Worm (Caenorhabditis elegans) whole organism, L4/young adult: ENCODE results near the gene Y39A1C.1.

Experiments used
- W03F9.2 ChIP-seq: fragments of 150-350 bp; optimal IDR thresholded peaks from 2 replicates; lab custom pipeline; 2014; ENCODE audit warnings: missing biosample characterization, missing genetic modification characterization
- dao-5 ChIP-seq: sonication (generic microtip); optimal IDR thresholded peaks from 2 replicates; lab custom pipeline; 2016; ENCODE audit warnings: missing genotype, missing genetic modification characterization, moderate library complexity, missing compliant biosample characterization
- him-1 ChIP-seq: sonication (generic microtip); optimal IDR thresholded peaks from 2 replicates; lab custom pipeline; 2016; ENCODE audit warnings: missing genotype, missing genetic modification reagents, missing genetic modification characterization, missing compliant biosample characterization

DNA sequence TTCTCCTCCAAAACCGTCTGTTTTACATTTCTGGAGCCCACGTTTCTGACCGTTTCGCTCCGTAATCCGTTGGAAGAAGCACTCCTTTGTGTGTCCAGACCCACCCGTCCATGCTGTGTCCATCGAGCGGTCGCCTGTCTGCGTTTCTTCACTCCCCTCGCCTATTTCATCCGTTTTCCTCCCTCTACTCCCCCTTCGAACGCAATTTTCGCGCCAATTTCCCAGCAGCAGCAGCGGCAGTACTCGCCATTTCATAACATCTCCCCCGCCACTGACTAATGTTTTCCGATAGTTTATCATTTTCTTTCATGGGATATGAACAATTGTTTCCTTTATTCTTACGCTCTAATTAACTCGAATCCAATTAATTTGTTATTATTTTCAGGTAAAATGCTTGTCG lies 47.3 kb upstream of the Y39A1C.1 start:
- no peak for TF ChIP-seq him-1 (tag; lab: Kevin White, UChicago)
- no peak for TF ChIP-seq dao-5 (tag; lab: Kevin White, UChicago)
- TF ChIP-seq W03F9.2 (tag; lab: Kevin White, UChicago), result no peak
